Fruit fly (Drosophila melanogaster) whole organism, wandering third instar larva: ENCODE results near the gene CG43630.

Source experiments
- Abd-B ChIP-seq: fragments of >200 bp; optimal IDR thresholded peaks from 2 replicates; lab custom pipeline; 2017; ENCODE audit warnings: missing biosample characterization, missing genetic modification characterization
- CG32264 ChIP-seq: fragments of 200-800 bp; sonication (Bioruptor generic); optimal IDR thresholded peaks from 2 replicates; lab custom pipeline; 2016; ENCODE audit warnings: missing biosample characterization, missing genetic modification characterization
- CG9705 ChIP-seq: fragments of 200-800 bp; sonication (Bioruptor generic); optimal IDR thresholded peaks from 2 replicates; lab custom pipeline; 2018; ENCODE audit warnings: missing biosample characterization, mild to moderate bottlenecking, missing genetic modification characterization
- CrebA ChIP-seq: fragments of 200-800 bp; sonication (Bioruptor generic); optimal IDR thresholded peaks from 2 replicates; lab custom pipeline; 2016; ENCODE audit warnings: missing biosample characterization, mild to moderate bottlenecking, missing genetic modification characterization, borderline replicate concordance
- Dfd ChIP-seq: fragments of >200 bp; optimal IDR thresholded peaks from 2 replicates; lab custom pipeline; 2017; ENCODE audit warnings: missing biosample characterization, missing genetic modification characterization
- Dif ChIP-seq: fragments of 200-275, 200-300 bp; sonication (Bioruptor generic); optimal IDR thresholded peaks from 2 replicates; lab custom pipeline; 2018; ENCODE audit warnings: missing biosample characterization, missing genetic modification characterization; ENCODE audit not compliant: partially characterized antibody
- GATAd ChIP-seq: sonication (Bioruptor generic); optimal IDR thresholded peaks from 2 replicates; lab custom pipeline; 2016; ENCODE audit warnings: missing biosample characterization, missing genetic modification characterization
- HLH106 ChIP-seq: fragments of 200-800 bp; optimal IDR thresholded peaks from 3 replicates; lab custom pipeline; 2019; ENCODE audit warnings: missing biosample characterization, mild to moderate bottlenecking, missing genetic modification characterization, moderate library complexity
- Hnf4 ChIP-seq: fragments of 200-800 bp; sonication (Bioruptor generic); optimal IDR thresholded peaks from 2 replicates; lab custom pipeline; 2016; ENCODE audit warnings: missing biosample characterization, mild to moderate bottlenecking, missing genetic modification characterization
- Hr78 ChIP-seq: fragments of >200 bp; optimal IDR thresholded peaks from 2 replicates; lab custom pipeline; 2017; ENCODE audit warnings: missing biosample characterization, missing genetic modification characterization
- Hr83 ChIP-seq: fragments of 200-300 bp; sonication (Bioruptor generic); optimal IDR thresholded peaks from 2 replicates; lab custom pipeline; 2016; ENCODE audit warnings: missing biosample characterization, mild to moderate bottlenecking, missing genetic modification characterization, moderate library complexity; ENCODE audit not compliant: poor library complexity, severe bottlenecking
- Jra ChIP-seq: sonication (Bioruptor generic); optimal IDR thresholded peaks from 2 replicates; lab custom pipeline; 2016; ENCODE audit warnings: missing biosample characterization, missing genetic modification characterization
- Mio ChIP-seq: sonication (Bioruptor generic); optimal IDR thresholded peaks from 2 replicates; lab custom pipeline; 2016; ENCODE audit warnings: missing biosample characterization, missing genetic modification characterization
- Myc ChIP-seq: fragments of >200 bp; optimal IDR thresholded peaks from 2 replicates; lab custom pipeline; 2017
- N ChIP-seq: fragments of >200 bp; optimal IDR thresholded peaks from 2 replicates; lab custom pipeline; 2018; ENCODE audit warnings: missing biosample characterization, missing external identifiers, missing genetic modification characterization
- OdsH ChIP-seq: fragments of 200-800 bp; sonication (Bioruptor generic); optimal IDR thresholded peaks from 2 replicates; lab custom pipeline; 2016; ENCODE audit warnings: missing biosample characterization, mild to moderate bottlenecking, missing genetic modification characterization
- Rel ChIP-seq, 2 experiments: fragments of 200-800 bp; sonication (Bioruptor generic) in 1 of 2; optimal IDR thresholded peaks; 2 replicates in 1 of 2; 3 replicates in 1 of 2; lab custom pipeline; 2016 to 2019; ENCODE audit warnings: mild to moderate bottlenecking in 2 of 2, missing biosample characterization in 2 of 2, missing genetic modification characterization in 2 of 2, moderate library complexity in 1 of 2
- Sp1 ChIP-seq: fragments of 200-800 bp; sonication (Bioruptor generic); optimal IDR thresholded peaks from 3 replicates; lab custom pipeline; 2019; ENCODE audit warnings: missing biosample characterization, mild to moderate bottlenecking, missing genetic modification characterization, moderate library complexity
- Vsx2 ChIP-seq: fragments of 200-300, 225-300 bp; sonication (Bioruptor generic); optimal IDR thresholded peaks from 2 replicates; lab custom pipeline; 2018; ENCODE audit warnings: missing biosample characterization, missing genetic modification characterization; ENCODE audit not compliant: partially characterized antibody
- br ChIP-seq: fragments of 200-800 bp; sonication (Bioruptor generic); optimal IDR thresholded peaks from 2 replicates; lab custom pipeline; 2016; ENCODE audit warnings: missing biosample characterization, missing genetic modification characterization
- dl ChIP-seq, 2 experiments: fragments of 175-275, 200-275 bp in 1 of 2; fragments of 200-275 bp in 1 of 2; sonication (Bioruptor generic); optimal IDR thresholded peaks; lab custom pipeline; 2018; ENCODE audit warnings: mild to moderate bottlenecking in 2 of 2, missing biosample characterization in 2 of 2, missing genetic modification characterization in 2 of 2, moderate library complexity in 2 of 2; ENCODE audit not compliant: partially characterized antibody in 2 of 2, insufficient read depth in 1 of 2
- dmrt93B ChIP-seq: fragments of 200-800 bp; sonication (Bioruptor generic); optimal IDR thresholded peaks from 2 replicates; lab custom pipeline; 2018; ENCODE audit warnings: missing biosample characterization, mild to moderate bottlenecking, missing genetic modification characterization
- dsf ChIP-seq: sonication (Bioruptor generic); optimal IDR thresholded peaks from 2 replicates; lab custom pipeline; 2016; ENCODE audit warnings: missing biosample characterization, missing genetic modification characterization, borderline replicate concordance
- ey ChIP-seq: fragments of 200-800 bp; sonication (Bioruptor generic); optimal IDR thresholded peaks from 2 replicates; lab custom pipeline; 2016; ENCODE audit warnings: missing biosample characterization, missing genetic modification characterization
- foxo ChIP-seq, 2 experiments: fragments of 200-800 bp; sonication (Bioruptor generic); optimal IDR thresholded peaks; 2 replicates in 1 of 2; 3 replicates in 1 of 2; lab custom pipeline; 2016 to 2017; ENCODE audit warnings: missing biosample characterization in 2 of 2, missing genetic modification characterization in 2 of 2
- fru ChIP-seq: fragments of 200-800 bp; sonication (Bioruptor generic); optimal IDR thresholded peaks from 3 replicates; lab custom pipeline; 2016; ENCODE audit warnings: missing biosample characterization, mild to moderate bottlenecking, missing genetic modification characterization
- h ChIP-seq: fragments of 200-800 bp; sonication (Bioruptor generic); optimal IDR thresholded peaks from 3 replicates; lab custom pipeline; 2016; ENCODE audit warnings: missing biosample characterization, mild to moderate bottlenecking, missing genetic modification characterization
- jim ChIP-seq: fragments of 175-275, 200-325 bp; sonication (Bioruptor generic); optimal IDR thresholded peaks from 2 replicates; lab custom pipeline; 2016; ENCODE audit warnings: missing biosample characterization, mild to moderate bottlenecking, missing genetic modification characterization
- lola ChIP-seq: fragments of >200 bp; optimal IDR thresholded peaks from 2 replicates; lab custom pipeline; 2017; ENCODE audit warnings: missing biosample characterization, missing genetic modification characterization
- psq ChIP-seq: fragments of 200-800 bp; sonication (Bioruptor generic); optimal IDR thresholded peaks from 3 replicates; lab custom pipeline; 2017; ENCODE audit warnings: missing biosample characterization, mild to moderate bottlenecking, missing genetic modification characterization, moderate library complexity
- rgr ChIP-seq: fragments of 200-800 bp; sonication (Bioruptor generic); optimal IDR thresholded peaks from 3 replicates; lab custom pipeline; 2016; ENCODE audit warnings: missing biosample characterization, mild to moderate bottlenecking, missing genetic modification characterization
- sv ChIP-seq: fragments of 200-800 bp; sonication (Bioruptor generic); optimal IDR thresholded peaks from 3 replicates; lab custom pipeline; 2016; ENCODE audit warnings: missing biosample characterization, missing genetic modification characterization
- woc ChIP-seq: sonication (Bioruptor generic); optimal IDR thresholded peaks from 2 replicates; lab custom pipeline; 2016; ENCODE audit warnings: missing biosample characterization, mild to moderate bottlenecking, missing genetic modification characterization

CG43630 gene

dm6 chr3R:12628395-12628928 is 47.6 kb downstream of the CG43630 start:
- no peak for TF ChIP-seq GATAd
- no peak for TF ChIP-seq Hr78 (GFP tag; lab: Kevin White, UChicago)
- no peak for TF ChIP-seq CrebA (GFP tag; lab: Kevin White, UChicago)
- TF ChIP-seq Dfd (GFP tag; lab: Kevin White, UChicago) = no peak
- no peak for TF ChIP-seq Rel (GFP tag; optimal IDR thresholded peaks at IDR 0.05; lab: Kevin White, UChicago)
- peak; percentile 89 for TF ChIP-seq Rel (tag; optimal IDR thresholded peaks at IDR 0.05; lab: Kevin White, UChicago)
- TF ChIP-seq rgr = no peak
- peak; percentile 23 for TF ChIP-seq Abd-B (GFP tag; lab: Kevin White, UChicago)
- no peak for TF ChIP-seq psq
- no peak for TF ChIP-seq lola (GFP tag; lab: Kevin White, UChicago)
- no peak for TF ChIP-seq dmrt93B (GFP tag; lab: Kevin White, UChicago)
- peak; percentile 22 for TF ChIP-seq Jra (GFP tag; lab: Kevin White, UChicago)
- no peak for TF ChIP-seq ey (GFP tag; lab: Kevin White, UChicago)

dm6 chr3R:12627691-12628148 is 48.3 kb downstream of the CG43630 start, which contains the start of the genes Vha55 and Snx3:
TSS of gene Vha55 (minus strand) at chr3R:12627829.
TSS of gene Snx3 (plus strand) at chr3R:12628031.
- TF ChIP-seq Rel (GFP tag; optimal IDR thresholded peaks at IDR 0.05; lab: Kevin White, UChicago) (no peak), Rel (tag; optimal IDR thresholded peaks at IDR 0.05; lab: Kevin White, UChicago) (peak; percentile 66), Hr83 (peak; percentile 96), Hnf4 (GFP tag; lab: Kevin White, UChicago) (peak; percentile 87), CG32264 (GFP tag; lab: Kevin White, UChicago) (no peak), Jra (GFP tag; lab: Kevin White, UChicago) (peak; percentile 84), Dif (GFP tag; lab: Kevin White, UChicago) (no peak), jim (GFP tag; lab: Kevin White, UChicago) (peak; percentile 53), woc (peak; percentile 3), psq (no peak), Vsx2 (GFP tag; lab: Kevin White, UChicago) (no peak), foxo (GFP tag; optimal IDR thresholded peaks at IDR 0.05; lab: Kevin White, UChicago) (peak in 1 of 2 experiments; percentile 84), ey (GFP tag; lab: Kevin White, UChicago) (peak; percentile 55), CG9705 (GFP tag; lab: Kevin White, UChicago) (peak; percentile 33), dl (GFP tag; optimal IDR thresholded peaks at IDR 0.05; lab: Kevin White, UChicago; ENCODE audit: insufficient read depth in 1 of 2, partially characterized antibody in 2 of 2) (no peak), N (GFP tag; lab: Kevin White, UChicago) (no peak), lola (GFP tag; lab: Kevin White, UChicago) (no peak), rgr (peak; percentile 79), HLH106 (tag; lab: Kevin White, UChicago) (peak; percentile 73), Myc (lab: Kevin White, UChicago) (peak; percentile 75), Mio (GFP tag; lab: Kevin White, UChicago) (no peak), sv (peak; percentile 76), Sp1 (peak; percentile 25), br (peak; percentile 56), dsf (GFP tag; lab: Kevin White, UChicago) (no peak), fru (peak; percentile 31), OdsH (GFP tag; lab: Kevin White, UChicago) (peak; percentile 13), h (peak; percentile 78), dmrt93B (GFP tag; lab: Kevin White, UChicago) (peak; percentile 37)

- peak; percentile 94 for TF ChIP-seq psq
- TF ChIP-seq GATAd = no peak
- TF ChIP-seq Hr78 (GFP tag; lab: Kevin White, UChicago) = no peak
These were observed 49.2 kb downstream of the CG43630 start for dm6 chr3R:12626674-12627382.
